Fruit fly (Drosophila melanogaster): Measurements from ENCODE around the gene CG7142.
A peak's percentile ranks its signal among the peaks of the same experiment; 100 is the strongest.

CG7142 gene

dm6 chr3R:18279494-18279893, at the start of gene CG7142:
CG7142 (minus strand) TSS chr3R:18279522.
- no peak for TF ChIP-seq Sox14 (GFP tag; optimal IDR thresholded peaks at IDR 0.05)
- TF ChIP-seq CG34406 (GFP tag; optimal IDR thresholded peaks at IDR 0.05): no peak
- no peak for TF ChIP-seq CG11902 (GFP tag; optimal IDR thresholded peaks at IDR 0.05)
- TF ChIP-seq vri (GFP tag; optimal IDR thresholded peaks at IDR 0.05): peak; percentile 72
- TF ChIP-seq topi (GFP tag; optimal IDR thresholded peaks at IDR 0.05): no peak
- peak; percentile 94 for TF ChIP-seq svp (GFP tag)
- TF ChIP-seq CG31627 (GFP tag; optimal IDR thresholded peaks at IDR 0.05): peak; percentile 25
- no peak for TF ChIP-seq Met (GFP tag; optimal IDR thresholded peaks at IDR 0.05)
- no peak for TF ChIP-seq CG7368 (GFP tag; optimal IDR thresholded peaks at IDR 0.05)
- TF ChIP-seq esn (GFP tag; optimal IDR thresholded peaks at IDR 0.05): peak; percentile 36
- peak; percentile 24 for TF ChIP-seq Eip93F (GFP tag; optimal IDR thresholded peaks at IDR 0.05)

- TF ChIP-seq Eip78C (GFP tag) (peak; percentile 32), pdm3 (GFP tag; optimal IDR thresholded peaks at IDR 0.05) (no peak), fd59A (GFP tag; optimal IDR thresholded peaks at IDR 0.05) (no peak), CG32006 (GFP tag; optimal IDR thresholded peaks at IDR 0.05) (peak; percentile 21)
Observed at dm6 chr3R:18328842-18329241, 49.5 kb upstream of the CG7142 start, which contains the start of gene naz. naz (minus strand) TSS chr3R:18328942.

- no peak for TF ChIP-seq Met (GFP tag; optimal IDR thresholded peaks at IDR 0.05)
- peak; percentile 6 for TF ChIP-seq Lpt (GFP tag; optimal IDR thresholded peaks at IDR 0.05)
- TF ChIP-seq Eip78C (GFP tag): peak; percentile 24
- TF ChIP-seq CG1621 (tag; optimal IDR thresholded peaks at IDR 0.05): no peak
- TF ChIP-seq Blimp-1 (GFP tag; optimal IDR thresholded peaks at IDR 0.05): no peak
- TF ChIP-seq fkh (GFP tag; optimal IDR thresholded peaks at IDR 0.05): no peak
- no peak for TF ChIP-seq esn (GFP tag; optimal IDR thresholded peaks at IDR 0.05)
- TF ChIP-seq Ets96B (tag; optimal IDR thresholded peaks at IDR 0.05): no peak
- peak; percentile 18; the same call in 1 of the 2 replicates for TF ChIP-seq Gug (GFP tag; IDR thresholded peaks at IDR 0.05)
- TF ChIP-seq CG11294 (GFP tag; IDR thresholded peaks at IDR 0.05): 0 out of 2 replicates have a peak, but pooled peaks have one; percentile 28
- no peak for TF ChIP-seq CG31627 (GFP tag; optimal IDR thresholded peaks at IDR 0.05)
- TF ChIP-seq CG11762 (GFP tag; optimal IDR thresholded peaks at IDR 0.05; ENCODE audit: insufficient read depth): no peak
- no peak for TF ChIP-seq spab (GFP tag; optimal IDR thresholded peaks at IDR 0.05)
- peak; percentile 73 for TF ChIP-seq eg (GFP tag; IDR thresholded peaks at IDR 0.05)
- peak; percentile 40 for TF ChIP-seq Hr4 (GFP tag; optimal IDR thresholded peaks at IDR 0.05)
- TF ChIP-seq CG32006 (GFP tag; optimal IDR thresholded peaks at IDR 0.05): peak; percentile 6
- TF ChIP-seq CG6163 (GFP tag; IDR thresholded peaks at IDR 0.05): peak; percentile 54; the same call in 2 of the 3 replicates
- no peak for TF ChIP-seq lz (GFP tag; optimal IDR thresholded peaks at IDR 0.05)
- no peak for TF ChIP-seq CG6792 (GFP tag; optimal IDR thresholded peaks at IDR 0.05)
- TF ChIP-seq CG15336 (GFP tag; IDR thresholded peaks at IDR 0.05): peak; percentile 43
- peak; percentile 78 for TF ChIP-seq svp (GFP tag)
- no peak for TF ChIP-seq CG34406 (GFP tag; optimal IDR thresholded peaks at IDR 0.05)
- no peak for TF ChIP-seq topi (GFP tag; optimal IDR thresholded peaks at IDR 0.05)
- peak; percentile 15 for TF ChIP-seq net (GFP tag; optimal IDR thresholded peaks at IDR 0.05)
- TF ChIP-seq Ets21C (GFP tag; optimal IDR thresholded peaks at IDR 0.05): no peak
- peak; percentile 6 for TF ChIP-seq CG3919 (GFP tag; optimal IDR thresholded peaks at IDR 0.05)
Observed at dm6 chr3R:18314824-18315690, 35.7 kb upstream of the CG7142 start.

dm6 chr3R:18314320-18314719, 35.0 kb upstream of the CG7142 start, which contains the start of gene PKD:
PKD (minus strand) TSS chr3R:18314407.
- TF ChIP-seq OdsH (GFP tag; optimal IDR thresholded peaks at IDR 0.05) (no peak), salr (GFP tag; optimal IDR thresholded peaks at IDR 0.05) (no peak), eg (GFP tag; IDR thresholded peaks at IDR 0.05) (peak; percentile 68; the same call in 2 of the 3 replicates), CG31627 (GFP tag; optimal IDR thresholded peaks at IDR 0.05) (no peak), CG6163 (GFP tag; IDR thresholded peaks at IDR 0.05) (0 out of 3 replicates have a peak, but pooled peaks have one; percentile 45), lz (GFP tag; optimal IDR thresholded peaks at IDR 0.05) (no peak), CG10631 (GFP tag; optimal IDR thresholded peaks at IDR 0.05) (no peak), spab (GFP tag; optimal IDR thresholded peaks at IDR 0.05) (no peak)
